Fruit fly (Drosophila melanogaster) whole organism, embryonic: ENCODE measurements around the gene CG4452.
A peak's percentile ranks its signal among the peaks of the same experiment; 100 is the strongest.

Experiments used
- Awh ChIP-seq: fragments of 200-800 bp; sonication (Bioruptor generic); IDR thresholded peaks from 2 replicates; pipeline ENCODE4, ENCODE4 v1.3.6; 2022; ENCODE audit warnings: missing biosample characterization, missing genetic modification characterization
- Bgb ChIP-seq: fragments of 200-800 bp; sonication (Bioruptor generic); IDR thresholded peaks from 2 replicates; pipeline ENCODE4 v1.3.6; 2022; ENCODE audit warnings: missing biosample characterization, missing genetic modification characterization; ENCODE audit not compliant: partially characterized antibody
- C15 ChIP-seq: fragments of 200-800 bp; sonication (Bioruptor generic); IDR thresholded peaks from 3 replicates; pipeline ENCODE4 v1.3.6; 2022; ENCODE audit warnings: missing biosample characterization, missing genetic modification characterization
- CG1024 ChIP-seq: fragments of 200-800 bp; sonication (Bioruptor generic); IDR thresholded peaks from 2 replicates; pipeline ENCODE4 v1.3.6; 2022; ENCODE audit warnings: missing biosample characterization, missing genetic modification characterization
- CG10366 ChIP-seq: fragments of 200-800 bp; sonication (Bioruptor generic); IDR thresholded peaks from 2 replicates; pipeline ENCODE4 v1.3.6; 2022; ENCODE audit warnings: missing biosample characterization, missing genetic modification characterization
- CG1233 ChIP-seq: fragments of 200-800 bp; sonication (Bioruptor generic); optimal IDR thresholded peaks from 4 replicates; lab custom pipeline; 2018; ENCODE audit warnings: missing biosample characterization, mild to moderate bottlenecking, missing genetic modification characterization
- CG12391 ChIP-seq: fragments of 200-800 bp; sonication (Bioruptor generic); optimal IDR thresholded peaks from 3 replicates; lab custom pipeline; 2018; ENCODE audit warnings: missing biosample characterization, mild to moderate bottlenecking, missing genetic modification characterization, moderate library complexity
- CG13424 ChIP-seq: fragments of 200-800 bp; sonication (Bioruptor generic); optimal IDR thresholded peaks from 2 replicates; lab custom pipeline; 2019; ENCODE audit warnings: missing biosample characterization, mild to moderate bottlenecking, missing genetic modification characterization, moderate library complexity
- CG31388 ChIP-seq: fragments of 200-800 bp; sonication (Bioruptor generic); optimal IDR thresholded peaks from 2 replicates; lab custom pipeline; 2016; ENCODE audit warnings: missing biosample characterization, missing genetic modification characterization
- CG3407 ChIP-seq: fragments of 200-800 bp; sonication (Bioruptor generic); optimal IDR thresholded peaks from 2 replicates; lab custom pipeline; 2018; ENCODE audit warnings: missing biosample characterization, mild to moderate bottlenecking, missing genetic modification characterization
- CG34422 ChIP-seq: fragments of 200-800 bp; sonication (Bioruptor generic); IDR thresholded peaks from 3 replicates; pipeline ENCODE4 v1.3.6; 2022; ENCODE audit warnings: missing biosample characterization, missing genetic modification characterization
- CG5180 ChIP-seq: fragments of 200-800 bp; sonication (Bioruptor generic); optimal IDR thresholded peaks from 3 replicates; lab custom pipeline; 2017; ENCODE audit warnings: missing biosample characterization, missing genetic modification characterization, mild to moderate bottlenecking, moderate library complexity, missing genetic modification reagents
- CG6272 ChIP-seq: fragments of 200-800 bp; sonication (Bioruptor generic); IDR thresholded peaks from 2 replicates; pipeline ENCODE4 v1.3.6; 2022; ENCODE audit warnings: missing biosample characterization, missing genetic modification characterization
- CG6765 ChIP-seq: fragments of 200-800 bp; sonication (Bioruptor generic); optimal IDR thresholded peaks from 3 replicates; lab custom pipeline; 2017; ENCODE audit warnings: missing biosample characterization, mild to moderate bottlenecking, missing genetic modification characterization
- CG8388 ChIP-seq: fragments of 200-800 bp; sonication (Bioruptor generic); optimal IDR thresholded peaks from 2 replicates; lab custom pipeline; 2019; ENCODE audit warnings: missing biosample characterization, mild to moderate bottlenecking, missing genetic modification characterization, moderate library complexity
- CG8944 ChIP-seq: fragments of 200-800 bp; sonication (Bioruptor generic); optimal IDR thresholded peaks from 3 replicates; lab custom pipeline; 2016; ENCODE audit warnings: missing biosample characterization, missing genetic modification characterization
- CG9727 ChIP-seq: fragments of 200-800 bp; sonication (Bioruptor generic); optimal IDR thresholded peaks from 3 replicates; lab custom pipeline; 2017; ENCODE audit warnings: missing biosample characterization, mild to moderate bottlenecking, missing genetic modification characterization
- Doc3 ChIP-seq: fragments of 200-800 bp; sonication (Bioruptor generic); IDR thresholded peaks from 3 replicates; pipeline ENCODE4 v1.3.6; 2022; ENCODE audit warnings: missing biosample characterization, missing genetic modification characterization; ENCODE audit not compliant: partially characterized antibody
- HLH4C ChIP-seq: fragments of 200-800 bp; sonication (Bioruptor generic); IDR thresholded peaks from 3 replicates; pipeline ENCODE4 v1.3.6; 2022; ENCODE audit warnings: missing biosample characterization, missing genetic modification characterization; ENCODE audit not compliant: partially characterized antibody
- MTF-1 ChIP-seq: fragments of 200-800 bp; sonication (Bioruptor generic); optimal IDR thresholded peaks from 2 replicates; lab custom pipeline; 2018; ENCODE audit warnings: missing biosample characterization, mild to moderate bottlenecking, missing genetic modification characterization, borderline replicate concordance
- Oli ChIP-seq: fragments of 200-800 bp; sonication (Bioruptor generic); optimal IDR thresholded peaks from 2 replicates; lab custom pipeline; 2018; ENCODE audit warnings: missing biosample characterization, mild to moderate bottlenecking, missing genetic modification characterization, moderate library complexity
- PHDP ChIP-seq: fragments of 200-800 bp; sonication (Bioruptor generic); optimal IDR thresholded peaks from 3 replicates; lab custom pipeline; 2018; ENCODE audit warnings: missing biosample characterization, mild to moderate bottlenecking, missing genetic modification characterization, moderate library complexity
- Xrp1 ChIP-seq: fragments of 200-800 bp; sonication (Bioruptor generic); IDR thresholded peaks from 2 replicates; pipeline ENCODE4 v1.3.6; 2022; ENCODE audit warnings: missing biosample characterization, missing genetic modification characterization
- amos ChIP-seq: fragments of 200-800 bp; sonication (Bioruptor generic); IDR thresholded peaks from 2 replicates; pipeline ENCODE4 v1.3.6; 2022; ENCODE audit warnings: missing biosample characterization, missing genetic modification characterization; ENCODE audit not compliant: partially characterized antibody
- cad ChIP-seq: fragments of >200 bp; optimal IDR thresholded peaks from 2 replicates; lab custom pipeline; 2017; ENCODE audit warnings: missing biosample characterization, missing genetic modification characterization
- chif ChIP-seq, 2 experiments: fragments of 200-800 bp; sonication (Bioruptor generic); optimal IDR thresholded peaks; 3 replicates each; lab custom pipeline; 2016; ENCODE audit warnings: missing biosample characterization in 2 of 2, missing genetic modification characterization in 2 of 2
- dati ChIP-seq: fragments of 200-800 bp; sonication (Bioruptor generic); IDR thresholded peaks from 2 replicates; pipeline ENCODE4 v1.3.6; 2022; ENCODE audit warnings: missing biosample characterization, missing genetic modification characterization
- dmrt99B ChIP-seq: fragments of 200-800 bp; sonication (Bioruptor generic); optimal IDR thresholded peaks from 2 replicates; lab custom pipeline; 2018; ENCODE audit warnings: missing biosample characterization, mild to moderate bottlenecking, missing genetic modification characterization, moderate library complexity
- exex ChIP-seq: fragments of 200-800 bp; sonication (Bioruptor generic); optimal IDR thresholded peaks from 4 replicates; lab custom pipeline; 2018; ENCODE audit warnings: missing biosample characterization, mild to moderate bottlenecking, missing genetic modification characterization, moderate library complexity
- gfzf ChIP-seq: fragments of 200-800 bp; sonication (Bioruptor generic); optimal IDR thresholded peaks from 2 replicates; lab custom pipeline; 2016; ENCODE audit warnings: missing biosample characterization, mild to moderate bottlenecking, missing genetic modification characterization, moderate library complexity
- gro ChIP-seq: fragments of 200-800 bp; sonication (Bioruptor generic); optimal IDR thresholded peaks from 2 replicates; lab custom pipeline; 2016; ENCODE audit warnings: missing biosample characterization, missing genetic modification characterization
- hkb ChIP-seq, 2 experiments: fragments of 200-800 bp in 1 of 2; fragments of >200 bp in 1 of 2; sonication (Bioruptor generic) in 1 of 2; IDR thresholded peaks in 1 of 2; optimal IDR thresholded peaks in 1 of 2; 2 replicates each; pipeline versions ENCODE4 v1.3.6 to Lab custom; 2017 to 2022; ENCODE audit warnings: missing biosample characterization in 1 of 2, missing genetic modification characterization in 1 of 2
- oc ChIP-seq: fragments of 200-800 bp; sonication (Bioruptor generic); optimal IDR thresholded peaks from 2 replicates; lab custom pipeline; 2018; ENCODE audit warnings: missing biosample characterization, mild to moderate bottlenecking, missing genetic modification characterization, moderate library complexity
- pnt ChIP-seq: fragments of 200-800 bp; sonication (Bioruptor generic); optimal IDR thresholded peaks from 3 replicates; lab custom pipeline; 2016; ENCODE audit warnings: missing biosample characterization, missing genetic modification characterization
- prd ChIP-seq, 3 experiments: fragments of >200 bp in 2 of 3; fragments of 200-800 bp in 1 of 3; sonication (Bioruptor generic) in 1 of 3; optimal IDR thresholded peaks in 2 of 3; IDR thresholded peaks in 1 of 3; 2 replicates in 2 of 3; 3 replicates in 1 of 3; pipeline versions ENCODE4 v1.3.6 to Lab custom; 2017 to 2022; ENCODE audit warnings: missing biosample characterization in 1 of 3, missing genetic modification characterization in 1 of 3
- pros ChIP-seq: fragments of 200-800 bp; sonication (Bioruptor generic); optimal IDR thresholded peaks from 3 replicates; lab custom pipeline; 2019; ENCODE audit warnings: missing biosample characterization, mild to moderate bottlenecking, missing genetic modification characterization, moderate library complexity
- ranshi ChIP-seq: fragments of 200-800 bp; sonication (Bioruptor generic); IDR thresholded peaks from 2 replicates; pipeline ENCODE4 v1.3.6; 2022; ENCODE audit warnings: missing biosample characterization, missing genetic modification characterization
- schlank ChIP-seq: fragments of 200-800 bp; sonication (Bioruptor generic); optimal IDR thresholded peaks from 2 replicates; lab custom pipeline; 2018; ENCODE audit warnings: missing biosample characterization, mild to moderate bottlenecking, missing genetic modification characterization
- sens-2 ChIP-seq: fragments of 200-800 bp; sonication (Bioruptor generic); IDR thresholded peaks from 2 replicates; pipeline ENCODE4 v1.3.6; 2022; ENCODE audit warnings: missing biosample characterization, missing genetic modification characterization
- seq ChIP-seq: fragments of 200-800 bp; sonication (Bioruptor generic); IDR thresholded peaks from 2 replicates; pipeline ENCODE4 v1.3.6; 2022; ENCODE audit warnings: missing biosample characterization, missing genetic modification characterization
- sima ChIP-seq: fragments of 200-800 bp; sonication (Bioruptor generic); optimal IDR thresholded peaks from 2 replicates; lab custom pipeline; 2016; ENCODE audit warnings: missing biosample characterization, missing genetic modification characterization
- slou ChIP-seq: fragments of 200-800 bp; sonication (Bioruptor generic); optimal IDR thresholded peaks from 3 replicates; lab custom pipeline; 2016; ENCODE audit warnings: missing biosample characterization, missing genetic modification characterization
- so ChIP-seq: fragments of 200-800 bp; sonication (Bioruptor generic); IDR thresholded peaks from 3 replicates; pipeline ENCODE4 v1.3.6; 2022; ENCODE audit warnings: missing biosample characterization, missing genetic modification characterization
- toy ChIP-seq: fragments of 200-800 bp; sonication (Bioruptor generic); IDR thresholded peaks from 2 replicates; pipeline ENCODE4 v1.3.6; 2022; ENCODE audit warnings: missing biosample characterization, missing genetic modification characterization
- unc-4 ChIP-seq: fragments of 200-800 bp; sonication (Bioruptor generic); IDR thresholded peaks from 2 replicates; pipeline ENCODE4 v1.3.6; 2022; ENCODE audit warnings: missing biosample characterization, missing genetic modification characterization; ENCODE audit not compliant: partially characterized antibody

The CG4452 gene

DNA sequence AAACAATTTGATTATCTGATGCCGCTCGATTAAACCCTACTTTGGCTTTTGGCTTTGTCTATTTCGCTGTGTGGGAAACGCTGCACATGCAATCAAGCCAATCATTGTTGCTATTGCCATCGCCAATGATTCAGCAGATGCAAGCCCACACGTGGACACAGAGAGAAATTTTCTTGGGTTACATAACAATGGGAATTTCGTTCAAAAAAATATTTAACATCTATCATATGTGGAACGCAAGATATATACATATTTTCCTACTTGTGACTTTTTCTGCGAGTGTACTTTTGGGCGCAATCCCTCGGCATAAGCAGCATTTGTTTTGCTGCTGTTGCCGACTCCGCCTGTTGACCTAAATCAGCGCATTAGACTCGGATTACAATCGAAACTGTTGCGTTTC is 52.2 kb downstream of the CG4452 start (continued):
- no peak for TF ChIP-seq MTF-1 (GFP tag; lab: Kevin White, UChicago)
- TF ChIP-seq Xrp1 (GFP tag; lab: Robert Waterston, UW): peak; percentile 14; the same call in 1 of the 2 replicates
- no peak for TF ChIP-seq CG31388
- no peak for TF ChIP-seq oc (tag; lab: Kevin White, UChicago)
- TF ChIP-seq exex (tag; lab: Kevin White, UChicago): no peak
- no peak for TF ChIP-seq Bgb (GFP tag; lab: Robert Waterston, UW)
- peak; percentile 56; the same call in 1 of the 2 replicates for TF ChIP-seq Awh (GFP tag; lab: Robert Waterston, UW)
- TF ChIP-seq CG13424 (tag; lab: Kevin White, UChicago): no peak
- no peak for TF ChIP-seq pros (GFP tag; lab: Kevin White, UChicago)
- TF ChIP-seq CG1024 (GFP tag; lab: Robert Waterston, UW): no peak
- 0 out of 3 replicates have a peak, but pooled peaks have one; percentile 26 for TF ChIP-seq CG34422 (GFP tag; lab: Robert Waterston, UW)
- TF ChIP-seq pnt (GFP tag; lab: Kevin White, UChicago): no peak
- TF ChIP-seq CG8388 (GFP tag; lab: Kevin White, UChicago): no peak
- no peak for TF ChIP-seq dmrt99B (tag; lab: Kevin White, UChicago)
- TF ChIP-seq gfzf: no peak
- TF ChIP-seq seq (GFP tag; lab: Robert Waterston, UW): no peak
- no peak for TF ChIP-seq dati (GFP tag; lab: Robert Waterston, UW)
- no peak for TF ChIP-seq CG9727 (GFP tag; lab: Kevin White, UChicago)
- no peak for TF ChIP-seq CG5180 (GFP tag; lab: Kevin White, UChicago)
- no peak for TF ChIP-seq CG6272 (GFP tag; lab: Robert Waterston, UW)
- 0 out of 2 replicates have a peak, but pooled peaks have one; percentile 16 for TF ChIP-seq ranshi (GFP tag; lab: Robert Waterston, UW)
- TF ChIP-seq so (GFP tag; lab: Robert Waterston, UW): no peak
- TF ChIP-seq hkb (optimal IDR thresholded peaks at IDR 0.05; lab: Kevin White, UChicago): no peak
- TF ChIP-seq hkb (GFP tag; IDR thresholded peaks at IDR 0.05; lab: Robert Waterston, UW): 0 out of 2 replicates have a peak, but pooled peaks have one; percentile 21
- TF ChIP-seq CG3407 (GFP tag; lab: Kevin White, UChicago): no peak
- TF ChIP-seq CG10366: peak; percentile 54
- TF ChIP-seq schlank (tag; lab: Kevin White, UChicago): no peak
- TF ChIP-seq unc-4 (GFP tag; lab: Robert Waterston, UW): no peak
- TF ChIP-seq amos (GFP tag; lab: Robert Waterston, UW): no peak
- no peak for TF ChIP-seq gro (GFP tag; lab: Kevin White, UChicago)
- TF ChIP-seq PHDP: no peak
- no peak for TF ChIP-seq CG1233 (GFP tag; lab: Kevin White, UChicago)
- no peak for TF ChIP-seq sima (GFP tag; lab: Kevin White, UChicago)
- no peak for TF ChIP-seq cad (GFP tag; lab: Kevin White, UChicago)
- TF ChIP-seq Oli (tag; lab: Kevin White, UChicago): no peak
- TF ChIP-seq slou (GFP tag; lab: Kevin White, UChicago): no peak
- TF ChIP-seq Doc3 (GFP tag; lab: Robert Waterston, UW): no peak
- TF ChIP-seq CG8944: no peak
- TF ChIP-seq toy: no peak
- TF ChIP-seq sens-2 (GFP tag; lab: Robert Waterston, UW): 0 out of 2 replicates have a peak, but pooled peaks have one; percentile 4
- no peak for TF ChIP-seq CG6765 (GFP tag; lab: Kevin White, UChicago)
- no peak for TF ChIP-seq chif (GFP tag; optimal IDR thresholded peaks at IDR 0.05; lab: Kevin White, UChicago)
- TF ChIP-seq prd (optimal IDR thresholded peaks at IDR 0.05; lab: Kevin White, UChicago): no peak
- TF ChIP-seq prd (GFP tag; IDR thresholded peaks at IDR 0.05; lab: Robert Waterston, UW): peak; percentile 33; the same call in 1 of the 3 replicates
- no peak for TF ChIP-seq HLH4C (GFP tag; lab: Robert Waterston, UW)
- TF ChIP-seq C15 (GFP tag; lab: Robert Waterston, UW): no peak
- no peak for TF ChIP-seq CG12391 (tag; lab: Kevin White, UChicago)
- TF ChIP-seq, all 482 proteins: peak for 34
